Worm (Caenorhabditis elegans): ENCODE measurements around the gene lpr-5.

Gene lpr-5

ce11 chrX:11080170-11080728, 18.3 kb downstream of the lpr-5 start, which contains the start of gene sulp-7 (continued):
- no peak for TF ChIP-seq mdl-1 (tag; optimal IDR thresholded peaks at IDR 0.05)
- TF ChIP-seq nhr-11 (tag; optimal IDR thresholded peaks at IDR 0.05), result no peak

- TF ChIP-seq nhr-11 (tag; optimal IDR thresholded peaks at IDR 0.05), result no peak
Observed at ce11 chrX:11085162-11085561, 23.2 kb downstream of the lpr-5 start, which contains the start of gene W04G3.7. Gene W04G3.7, minus strand, starts transcription at chrX:11085262.

ce11 chrX:11088952-11089351, 27.0 kb downstream of the lpr-5 start, which contains the start of gene W04G3.11:
Gene W04G3.11, plus strand, starts transcription at chrX:11089195.
- no peak for TF ChIP-seq ztf-11 (tag; optimal IDR thresholded peaks at IDR 0.05)
- TF ChIP-seq elt-2 (tag; optimal IDR thresholded peaks at IDR 0.05), result peak; percentile 50
- peak; percentile 40 for TF ChIP-seq pqm-1 (tag; optimal IDR thresholded peaks at IDR 0.05)

DNA sequence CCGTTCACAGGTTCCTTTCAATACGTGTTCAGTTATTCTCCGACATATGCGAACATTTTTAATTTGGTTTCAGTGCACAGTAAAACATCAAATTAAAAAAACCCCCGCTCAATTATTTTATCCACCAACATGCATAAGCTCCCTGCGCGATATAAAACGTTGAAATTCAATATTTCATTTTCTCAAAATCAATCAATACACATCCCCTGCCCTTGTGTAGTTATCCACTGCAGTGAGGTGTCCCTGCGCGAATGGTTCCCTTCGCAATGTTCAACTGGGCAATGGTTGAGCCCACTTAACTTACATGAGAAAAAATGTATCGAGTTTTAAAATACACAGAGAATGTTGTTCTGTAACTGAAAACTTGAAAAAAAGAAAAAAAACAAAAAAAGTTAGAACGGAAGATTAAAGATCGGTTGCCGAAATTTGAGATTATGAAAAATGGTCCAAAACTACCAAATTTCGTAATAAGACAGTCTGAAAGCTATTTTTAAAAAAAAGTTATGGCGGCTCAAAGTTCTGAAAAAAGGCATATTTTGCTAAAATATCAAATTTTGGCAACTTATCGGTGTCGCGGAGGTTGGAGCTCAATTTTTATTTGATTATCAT, 32.2 kb downstream of the lpr-5 start:
- TF ChIP-seq R02D3.7 (tag; optimal IDR thresholded peaks at IDR 0.05) (peak; percentile 97), aly-2 (tag; optimal IDR thresholded peaks at IDR 0.05) (peak; percentile 99), ceh-28 (tag; optimal IDR thresholded peaks at IDR 0.05) (peak; percentile 100), nfya-1 (tag; optimal IDR thresholded peaks at IDR 0.05; ENCODE audit: insufficient read depth) (peak; percentile 98), nhr-25 (tag; optimal IDR thresholded peaks at IDR 0.05) (peak; percentile 99), ztf-11 (tag; optimal IDR thresholded peaks at IDR 0.05) (peak; percentile 79), fos-1 (tag; optimal IDR thresholded peaks at IDR 0.05) (peak; percentile 98), lin-15B (tag; optimal IDR thresholded peaks at IDR 0.05) (peak; percentile 56), sea-2 (GFP tag; optimal IDR thresholded peaks at IDR 0.05) (peak; percentile 32), egl-5 (tag; optimal IDR thresholded peaks at IDR 0.05) (peak; percentile 100), nhr-67 (tag; optimal IDR thresholded peaks at IDR 0.05) (peak; percentile 77), fkh-10 (GFP tag; optimal IDR thresholded peaks at IDR 0.05) (peak; percentile 98), ceh-82 (tag; optimal IDR thresholded peaks at IDR 0.05) (peak; percentile 100), nhr-28 (tag; optimal IDR thresholded peaks at IDR 0.05) (peak; percentile 99), tbx-2 (tag; optimal IDR thresholded peaks at IDR 0.05) (peak; percentile 99), jun-1 (tag; optimal IDR thresholded peaks at IDR 0.05) (peak; percentile 100), unc-62 (GFP tag; optimal IDR thresholded peaks at IDR 0.05) (peak; percentile 99), lin-39 (tag; optimal IDR thresholded peaks at IDR 0.05) (peak; percentile 99), lsy-12 (tag; optimal IDR thresholded peaks at IDR 0.05) (peak; percentile 99), pqm-1 (tag; optimal IDR thresholded peaks at IDR 0.05) (peak; percentile 92), zag-1 (tag; optimal IDR thresholded peaks at IDR 0.05) (peak; percentile 99), elt-1 (tag; optimal IDR thresholded peaks at IDR 0.05) (peak; percentile 75), egl-27 (tag; optimal IDR thresholded peaks at IDR 0.05) (peak; percentile 98), eor-1 (tag; optimal IDR thresholded peaks at IDR 0.05) (peak in 1 of 2 experiments; percentile 87), nhr-237 (tag; optimal IDR thresholded peaks at IDR 0.05) (peak; percentile 100), pha-4 (tag; optimal IDR thresholded peaks at IDR 0.05) (peak; percentile 99), ZK546.5 (tag; optimal IDR thresholded peaks at IDR 0.05) (peak; percentile 77), mdl-1 (tag; optimal IDR thresholded peaks at IDR 0.05) (peak; percentile 91), ama-1 (optimal IDR thresholded peaks at IDR 0.05) (no peak), unc-39 (tag; optimal IDR thresholded peaks at IDR 0.05) (peak; percentile 75), nhr-12 (tag; optimal IDR thresholded peaks at IDR 0.05) (peak; percentile 58), nhr-43 (tag; optimal IDR thresholded peaks at IDR 0.05; ENCODE audit: poor library complexity, severe bottlenecking) (peak; percentile 99), fkh-2 (tag; optimal IDR thresholded peaks at IDR 0.05) (peak; percentile 99), elt-2 (tag; optimal IDR thresholded peaks at IDR 0.05) (peak; percentile 90), nhr-11 (tag; optimal IDR thresholded peaks at IDR 0.05) (peak; percentile 99), skn-1 (tag; optimal IDR thresholded peaks at IDR 0.05) (peak; percentile 98), elt-3 (tag; optimal IDR thresholded peaks at IDR 0.05) (peak; percentile 98 to 100 (median 100)), nhr-76 (tag; optimal IDR thresholded peaks at IDR 0.05) (peak; percentile 93), ztf-4 (tag; optimal IDR thresholded peaks at IDR 0.05) (peak; percentile 94), daf-12 (tag; optimal IDR thresholded peaks at IDR 0.05) (peak; percentile 100), mml-1 (tag; optimal IDR thresholded peaks at IDR 0.05) (no peak), hmg-11 (tag; optimal IDR thresholded peaks at IDR 0.05) (peak; percentile 99), snpc-4 (tag; optimal IDR thresholded peaks at IDR 0.05) (peak; percentile 95), ceh-9 (tag; optimal IDR thresholded peaks at IDR 0.05) (peak; percentile 97), ceh-16 (tag; optimal IDR thresholded peaks at IDR 0.05) (peak; percentile 88), nhr-77 (tag; optimal IDR thresholded peaks at IDR 0.05) (peak; percentile 100)
